Worm (Caenorhabditis elegans) whole organism, L3 larva: ENCODE data around the gene R08D7.4.
A peak's percentile ranks its signal among the peaks of the same experiment; 100 is the strongest.

ENCODE experiments used
- R02D3.7 ChIP-seq: fragments of 150-350 bp; optimal IDR thresholded peaks from 2 replicates; lab custom pipeline; 2014; ENCODE audit warnings: missing biosample characterization, missing genetic modification characterization
- ZK546.5 ChIP-seq: sonication (generic microtip); optimal IDR thresholded peaks from 2 replicates; lab custom pipeline; 2017; ENCODE audit warnings: missing biosample characterization, missing genetic modification characterization
- aly-2 ChIP-seq: fragments of 150-350 bp; optimal IDR thresholded peaks from 2 replicates; lab custom pipeline; 2014; ENCODE audit warnings: missing biosample characterization, missing genetic modification characterization
- ama-1 ChIP-seq: fragments of 150-350 bp; optimal IDR thresholded peaks from 2 replicates; lab custom pipeline; 2018
- ceh-16 ChIP-seq: sonication (generic microtip); optimal IDR thresholded peaks from 2 replicates; lab custom pipeline; 2017; ENCODE audit warnings: missing biosample characterization, missing genetic modification characterization
- ceh-82 ChIP-seq: fragments of 150-350 bp; optimal IDR thresholded peaks from 2 replicates; lab custom pipeline; 2014; ENCODE audit warnings: missing biosample characterization, missing genetic modification characterization
- ceh-9 ChIP-seq: sonication (generic microtip); optimal IDR thresholded peaks from 2 replicates; lab custom pipeline; 2018; ENCODE audit warnings: missing biosample characterization, missing genetic modification characterization
- daf-12 ChIP-seq: fragments of 150-350 bp; optimal IDR thresholded peaks from 2 replicates; lab custom pipeline; 2014; ENCODE audit warnings: missing biosample characterization, missing genetic modification reagents, missing genetic modification characterization
- egl-27 ChIP-seq: sonication (generic microtip); optimal IDR thresholded peaks from 4 replicates; lab custom pipeline; 2017; ENCODE audit warnings: missing biosample characterization, missing genetic modification reagents, missing genetic modification characterization
- elt-3 ChIP-seq, 3 experiments: fragments of 150-350 bp in 1 of 3; sonication (generic microtip) in 2 of 3; optimal IDR thresholded peaks; 2 replicates in 2 of 3; 4 replicates in 1 of 3; lab custom pipeline; 2014 to 2017; ENCODE audit warnings: missing biosample characterization in 3 of 3, missing genetic modification characterization in 3 of 3
- eor-1 ChIP-seq, 2 experiments: fragments of 150-350 bp; optimal IDR thresholded peaks; 2 replicates each; lab custom pipeline; 2014 to 2018; ENCODE audit warnings: missing biosample characterization in 2 of 2, missing genetic modification characterization in 2 of 2
- fkh-10 ChIP-seq: sonication (generic microtip); optimal IDR thresholded peaks from 2 replicates; lab custom pipeline; 2017; ENCODE audit warnings: missing biosample characterization, missing genetic modification reagents, missing genetic modification characterization
- fkh-2 ChIP-seq: fragments of 150-350 bp; optimal IDR thresholded peaks from 2 replicates; lab custom pipeline; 2014; ENCODE audit warnings: missing biosample characterization, missing genetic modification reagents, missing genetic modification characterization
- fos-1 ChIP-seq: fragments of 150-350 bp; optimal IDR thresholded peaks from 2 replicates; lab custom pipeline; 2014; ENCODE audit warnings: missing biosample characterization, missing genetic modification characterization
- hmg-11 ChIP-seq: sonication (generic microtip); optimal IDR thresholded peaks from 2 replicates; lab custom pipeline; 2016; ENCODE audit warnings: missing genetic modification characterization, missing compliant biosample characterization
- jun-1 ChIP-seq: fragments of 150-350 bp; optimal IDR thresholded peaks from 2 replicates; lab custom pipeline; 2014; ENCODE audit warnings: missing biosample characterization, missing genetic modification reagents, missing genetic modification characterization
- lin-39 ChIP-seq: fragments of 150-350 bp; optimal IDR thresholded peaks from 2 replicates; lab custom pipeline; 2018; ENCODE audit warnings: missing biosample characterization, missing genetic modification reagents, missing genetic modification characterization
- lsy-12 ChIP-seq: sonication (generic microtip); optimal IDR thresholded peaks from 2 replicates; lab custom pipeline; 2016; ENCODE audit warnings: mild to moderate bottlenecking, missing genetic modification characterization, missing compliant biosample characterization
- mdl-1 ChIP-seq: fragments of 150-350 bp; optimal IDR thresholded peaks from 2 replicates; lab custom pipeline; 2014; ENCODE audit warnings: missing biosample characterization, missing genetic modification characterization
- mml-1 ChIP-seq: fragments of 150-350 bp; sonication (generic microtip); optimal IDR thresholded peaks from 3 replicates; lab custom pipeline; 2014; ENCODE audit warnings: missing biosample characterization, missing genetic modification characterization
- nfya-1 ChIP-seq: sonication (generic microtip); optimal IDR thresholded peaks from 2 replicates; lab custom pipeline; 2017; ENCODE audit warnings: missing genetic modification characterization, mild to moderate bottlenecking, missing compliant biosample characterization, antibody characterized with exemption, moderate library complexity; ENCODE audit not compliant: insufficient read depth
- nhr-11 ChIP-seq: fragments of 150-350 bp; optimal IDR thresholded peaks from 2 replicates; lab custom pipeline; 2014; ENCODE audit warnings: missing biosample characterization, missing genetic modification characterization
- nhr-12 ChIP-seq: fragments of 150-350 bp; optimal IDR thresholded peaks from 2 replicates; lab custom pipeline; 2014; ENCODE audit warnings: missing biosample characterization, missing genetic modification characterization
- nhr-23 ChIP-seq: fragments of 150-350 bp; optimal IDR thresholded peaks from 2 replicates; lab custom pipeline; 2014; ENCODE audit warnings: missing biosample characterization, missing genetic modification reagents, missing genetic modification characterization
- nhr-25 ChIP-seq: sonication (generic microtip); optimal IDR thresholded peaks from 2 replicates; lab custom pipeline; 2017; ENCODE audit warnings: missing biosample characterization, missing genetic modification characterization
- nhr-43 ChIP-seq: sonication (generic microtip); optimal IDR thresholded peaks from 2 replicates; lab custom pipeline; 2016; ENCODE audit warnings: mild to moderate bottlenecking, missing genetic modification characterization, missing compliant biosample characterization; ENCODE audit not compliant: poor library complexity, severe bottlenecking
- nhr-67 ChIP-seq: fragments of 150-350 bp; optimal IDR thresholded peaks from 2 replicates; lab custom pipeline; 2014; ENCODE audit warnings: missing biosample characterization, missing genetic modification characterization
- nhr-76 ChIP-seq: fragments of 150-350 bp; sonication (generic microtip); optimal IDR thresholded peaks from 5 replicates; lab custom pipeline; 2014; ENCODE audit warnings: missing biosample characterization, missing genetic modification characterization
- nhr-77 ChIP-seq: fragments of 150-350 bp; optimal IDR thresholded peaks from 2 replicates; lab custom pipeline; 2014; ENCODE audit warnings: missing biosample characterization, missing genetic modification characterization
- pqm-1 ChIP-seq: fragments of 150-350 bp; optimal IDR thresholded peaks from 2 replicates; lab custom pipeline; 2017; ENCODE audit warnings: missing biosample characterization, missing genetic modification characterization, inconsistent platforms
- sea-2 ChIP-seq: fragments of 150-350 bp; sonication (generic microtip); optimal IDR thresholded peaks from 4 replicates; lab custom pipeline; 2014; ENCODE audit warnings: missing biosample characterization, missing genetic modification reagents, missing genetic modification characterization
- skn-1 ChIP-seq: fragments of 150-350 bp; optimal IDR thresholded peaks from 2 replicates; lab custom pipeline; 2014; ENCODE audit warnings: missing biosample characterization, missing genetic modification characterization
- snpc-4 ChIP-seq: fragments of 150-350 bp; optimal IDR thresholded peaks from 2 replicates; lab custom pipeline; 2014; ENCODE audit warnings: missing biosample characterization, missing genetic modification characterization
- unc-39 ChIP-seq: sonication (generic microtip); optimal IDR thresholded peaks from 4 replicates; lab custom pipeline; 2017; ENCODE audit warnings: missing biosample characterization, missing genetic modification characterization
- unc-62 ChIP-seq: fragments of 150-350 bp; sonication (generic microtip); optimal IDR thresholded peaks from 4 replicates; lab custom pipeline; 2014; ENCODE audit warnings: missing biosample characterization, missing genetic modification reagents, missing genetic modification characterization
- ztf-11 ChIP-seq: fragments of 150-350 bp; optimal IDR thresholded peaks from 2 replicates; lab custom pipeline; 2014; ENCODE audit warnings: missing biosample characterization, missing genetic modification characterization

The R08D7.4 gene

ce11 chrIII:8956146-8956646 is 15.5 kb upstream of the R08D7.4 start, which contains the start of the genes ZK643.5 and ZK643.2 (continued):
- TF ChIP-seq nhr-12 (tag; lab: Kevin White, UChicago) (no peak), mdl-1 (no peak), unc-62 (GFP tag; lab: Kevin White, UChicago) (no peak), ceh-9 (tag; lab: Kevin White, UChicago) (no peak), nhr-76 (tag; lab: Kevin White, UChicago) (no peak), lin-39 (no peak), nhr-67 (tag; lab: Kevin White, UChicago) (no peak), R02D3.7 (tag; lab: Kevin White, UChicago) (peak; percentile 27), daf-12 (tag; lab: Kevin White, UChicago) (no peak), jun-1 (tag; lab: Kevin White, UChicago) (no peak), unc-39 (tag; lab: Kevin White, UChicago) (no peak)

DNA sequence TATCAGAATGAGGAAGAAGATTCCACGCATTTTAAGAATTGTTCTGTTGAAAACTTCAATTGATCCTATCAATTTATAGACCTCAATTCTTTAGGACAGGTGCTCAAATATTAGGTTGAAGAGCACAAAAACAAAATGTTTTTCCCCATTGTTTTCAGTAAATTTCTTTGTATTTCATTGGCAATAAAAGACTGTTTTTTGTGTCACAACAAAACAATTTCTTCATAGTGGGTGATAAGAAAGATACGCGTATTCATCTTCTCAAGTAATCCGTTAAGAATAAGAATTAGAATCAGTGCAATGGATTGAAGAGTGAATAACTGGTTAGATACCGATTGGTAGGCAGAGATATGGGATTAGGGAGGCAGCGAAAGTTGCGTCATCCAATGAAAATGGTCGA is 11.0 kb upstream of the R08D7.4 start, which contains the start of gene ZK643.6:
Gene ZK643.6, minus strand, starts transcription at position 101 of the 400 bp plus-strand sequence.
- TF ChIP-seq nhr-76 (tag; lab: Kevin White, UChicago): no peak
- TF ChIP-seq ztf-11 (tag; lab: Kevin White, UChicago): no peak
- TF ChIP-seq nhr-11: no peak
- TF ChIP-seq pqm-1: no peak
- TF ChIP-seq R02D3.7 (tag; lab: Kevin White, UChicago): no peak
- TF ChIP-seq eor-1 (tag; optimal IDR thresholded peaks at IDR 0.05; lab: Kevin White, UChicago): no peak
- TF ChIP-seq skn-1 (tag; lab: Kevin White, UChicago): no peak
- no peak for TF ChIP-seq jun-1 (tag; lab: Kevin White, UChicago)
- no peak for TF ChIP-seq ceh-82
- no peak for TF ChIP-seq lin-39
- no peak for TF ChIP-seq snpc-4 (tag; lab: Kevin White, UChicago)
- no peak for TF ChIP-seq ZK546.5 (tag; lab: Kevin White, UChicago)

DNA sequence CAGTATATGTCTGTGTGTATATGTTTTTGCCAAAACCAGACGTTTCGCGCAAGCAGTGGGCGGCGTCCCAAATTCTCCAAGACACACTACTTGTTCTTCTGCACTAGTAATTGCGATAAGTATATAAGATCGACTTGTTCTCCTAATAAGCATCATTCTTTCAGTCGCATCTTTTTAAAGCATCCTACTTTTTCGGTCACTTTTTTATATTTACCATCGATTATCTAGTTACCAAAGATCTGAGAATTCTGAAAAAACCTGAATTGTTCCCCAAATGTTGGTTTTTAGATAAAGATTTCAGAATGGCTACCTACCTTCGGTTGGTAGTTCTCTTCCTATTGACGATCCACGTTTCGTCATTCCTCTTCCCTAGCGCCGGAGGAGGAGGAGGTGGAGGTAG is 9.7 kb upstream of the R08D7.4 start, which contains the start of gene grl-25:
Gene grl-25, plus strand, starts transcription at position 301 of the 400 bp plus-strand sequence.
- TF ChIP-seq egl-27 (tag; lab: Kevin White, UChicago) (no peak), pqm-1 (no peak), lsy-12 (no peak), ceh-82 (no peak), nhr-23 (tag; lab: Kevin White, UChicago) (no peak), ceh-16 (no peak), nhr-25 (tag; lab: Kevin White, UChicago) (no peak), mml-1 (tag; lab: Kevin White, UChicago) (no peak), hmg-11 (tag; lab: Kevin White, UChicago) (no peak), fos-1 (tag; lab: Kevin White, UChicago) (no peak), sea-2 (no peak), aly-2 (tag; lab: Kevin White, UChicago) (no peak), skn-1 (tag; lab: Kevin White, UChicago) (no peak), daf-12 (tag; lab: Kevin White, UChicago) (no peak), ama-1 (lab: Kevin White, UChicago) (no peak), nhr-43 (tag; lab: Kevin White, UChicago) (no peak)

ce11 chrIII:8962475-8962874 is 9.2 kb upstream of the R08D7.4 start:
- no peak for TF ChIP-seq snpc-4 (tag; lab: Kevin White, UChicago)
- no peak for TF ChIP-seq unc-62 (GFP tag; lab: Kevin White, UChicago)
- TF ChIP-seq ceh-16: no peak
- TF ChIP-seq nhr-67 (tag; lab: Kevin White, UChicago): no peak
- TF ChIP-seq nhr-23 (tag; lab: Kevin White, UChicago): no peak
- no peak for TF ChIP-seq eor-1 (tag; optimal IDR thresholded peaks at IDR 0.05; lab: Kevin White, UChicago)
- TF ChIP-seq jun-1 (tag; lab: Kevin White, UChicago): no peak
- TF ChIP-seq unc-39 (tag; lab: Kevin White, UChicago): no peak
- no peak for TF ChIP-seq fkh-2 (tag; lab: Kevin White, UChicago)

ce11 chrIII:8964684-8965283 is 6.9 kb upstream of the R08D7.4 start:
- TF ChIP-seq mdl-1: no peak
- TF ChIP-seq lin-39: no peak
- no peak for TF ChIP-seq ceh-9 (tag; lab: Kevin White, UChicago)
- TF ChIP-seq ZK546.5 (tag; lab: Kevin White, UChicago): no peak
- no peak for TF ChIP-seq ama-1 (lab: Kevin White, UChicago)
- TF ChIP-seq nfya-1 (tag; lab: Kevin White, UChicago): no peak
- TF ChIP-seq nhr-77 (tag; lab: Kevin White, UChicago): no peak
- no peak for TF ChIP-seq elt-3 (tag; optimal IDR thresholded peaks at IDR 0.05; lab: Kevin White, UChicago)
- no peak for TF ChIP-seq fkh-10 (GFP tag; lab: Kevin White, UChicago)
- TF ChIP-seq pqm-1: no peak
